Worm (Caenorhabditis elegans) whole organism, L2 larva: ENCODE results near the gene R10D12.8.

Source experiments
- F13H6.1 ChIP-seq: sonication (generic microtip); optimal IDR thresholded peaks from 2 replicates; lab custom pipeline; 2016; ENCODE audit warnings: missing genetic modification characterization, missing compliant biosample characterization
- R02D3.7 ChIP-seq: fragments of 150-350 bp; optimal IDR thresholded peaks from 2 replicates; lab custom pipeline; 2014; ENCODE audit warnings: missing biosample characterization, missing genetic modification characterization
- Y55F3AM.14 ChIP-seq: fragments of 200-800 bp; sonication (Bioruptor generic); optimal IDR thresholded peaks from 2 replicates; lab custom pipeline; 2018; ENCODE audit warnings: mild to moderate bottlenecking, missing genetic modification characterization, missing compliant biosample characterization
- ZK546.5 ChIP-seq: sonication (generic microtip); optimal IDR thresholded peaks from 2 replicates; lab custom pipeline; 2017; ENCODE audit warnings: missing biosample characterization, missing genetic modification characterization
- alr-1 ChIP-seq: fragments of 150-350 bp; optimal IDR thresholded peaks from 2 replicates; lab custom pipeline; 2014; ENCODE audit warnings: missing biosample characterization, missing genetic modification characterization
- aly-2 ChIP-seq: fragments of 150-350 bp; optimal IDR thresholded peaks from 2 replicates; lab custom pipeline; 2014; ENCODE audit warnings: missing biosample characterization, missing genetic modification characterization
- ama-1 ChIP-seq: fragments of 150-350 bp; optimal IDR thresholded peaks from 2 replicates; lab custom pipeline; 2018; ENCODE audit warnings: inconsistent platforms
- ceh-16 ChIP-seq: fragments of 150-350 bp; optimal IDR thresholded peaks from 2 replicates; lab custom pipeline; 2014; ENCODE audit warnings: missing biosample characterization, missing genetic modification characterization
- ceh-82 ChIP-seq: fragments of 150-350 bp; optimal IDR thresholded peaks from 2 replicates; lab custom pipeline; 2014; ENCODE audit warnings: missing biosample characterization, missing genetic modification characterization
- crh-2 ChIP-seq: sonication (generic microtip); optimal IDR thresholded peaks from 2 replicates; lab custom pipeline; 2017; ENCODE audit warnings: missing biosample characterization, missing genetic modification characterization
- egl-27 ChIP-seq: sonication (generic microtip); optimal IDR thresholded peaks from 3 replicates; lab custom pipeline; 2017; ENCODE audit warnings: missing biosample characterization, missing genetic modification reagents, missing genetic modification characterization
- elt-1 ChIP-seq: fragments of 150-350 bp; optimal IDR thresholded peaks from 2 replicates; lab custom pipeline; 2014; ENCODE audit warnings: missing biosample characterization, missing genetic modification characterization
- elt-3 ChIP-seq: sonication (generic microtip); optimal IDR thresholded peaks from 2 replicates; lab custom pipeline; 2017; ENCODE audit warnings: missing biosample characterization, missing genetic modification characterization
- fos-1 ChIP-seq: fragments of 150-350 bp; optimal IDR thresholded peaks from 2 replicates; lab custom pipeline; 2014; ENCODE audit warnings: missing biosample characterization, missing genetic modification characterization
- gmeb-1 ChIP-seq: fragments of 150-350 bp; optimal IDR thresholded peaks from 2 replicates; lab custom pipeline; 2014; ENCODE audit warnings: missing biosample characterization, missing genetic modification characterization
- lin-11 ChIP-seq: fragments of 150-350 bp; sonication (generic microtip); optimal IDR thresholded peaks from 2 replicates; lab custom pipeline; 2014; ENCODE audit warnings: missing biosample characterization, missing genetic modification characterization, inconsistent platforms, mixed read lengths
- lin-13 ChIP-seq: fragments of 150-350 bp; optimal IDR thresholded peaks from 2 replicates; lab custom pipeline; 2014; ENCODE audit warnings: missing biosample characterization, missing genetic modification reagents, missing genetic modification characterization
- lin-39 ChIP-seq: fragments of 150-350 bp; optimal IDR thresholded peaks from 2 replicates; lab custom pipeline; 2014; ENCODE audit warnings: missing biosample characterization, missing genetic modification reagents, missing genetic modification characterization
- lsy-2 ChIP-seq, 2 experiments: fragments of 150-350 bp in 1 of 2; sonication (generic microtip) in 1 of 2; optimal IDR thresholded peaks; 2 replicates each; lab custom pipeline; 2014 to 2017; ENCODE audit warnings: missing biosample characterization in 2 of 2, missing genetic modification characterization in 2 of 2
- mab-5 ChIP-seq: fragments of 150-350 bp; optimal IDR thresholded peaks from 2 replicates; lab custom pipeline; 2014; ENCODE audit warnings: missing biosample characterization, missing genetic modification characterization
- mbf-1 ChIP-seq: sonication (generic microtip); optimal IDR thresholded peaks from 2 replicates; lab custom pipeline; 2017; ENCODE audit warnings: missing biosample characterization, missing genetic modification characterization
- nhr-10 ChIP-seq: sonication (generic microtip); optimal IDR thresholded peaks from 2 replicates; lab custom pipeline; 2017; ENCODE audit warnings: missing biosample characterization, missing genetic modification characterization
- nhr-11 ChIP-seq: fragments of 150-350 bp; optimal IDR thresholded peaks from 2 replicates; lab custom pipeline; 2014; ENCODE audit warnings: missing biosample characterization, missing genetic modification characterization
- nhr-12 ChIP-seq: fragments of 150-350 bp; optimal IDR thresholded peaks from 2 replicates; lab custom pipeline; 2014; ENCODE audit warnings: missing biosample characterization, missing genetic modification characterization
- nhr-129 ChIP-seq: fragments of 150-350 bp; optimal IDR thresholded peaks from 2 replicates; lab custom pipeline; 2014; ENCODE audit warnings: missing biosample characterization, missing genetic modification characterization
- nhr-21 ChIP-seq: fragments of 150-350 bp; optimal IDR thresholded peaks from 2 replicates; lab custom pipeline; 2014; ENCODE audit warnings: missing biosample characterization, missing genetic modification characterization
- nhr-237 ChIP-seq: fragments of 150-350 bp; optimal IDR thresholded peaks from 2 replicates; lab custom pipeline; 2014; ENCODE audit warnings: missing biosample characterization, missing genetic modification characterization
- nhr-25 ChIP-seq: fragments of 150-350 bp; sonication (generic microtip); optimal IDR thresholded peaks from 3 replicates; lab custom pipeline; 2014; ENCODE audit warnings: missing biosample characterization, missing genetic modification characterization
- nhr-6 ChIP-seq: fragments of 150-350 bp; optimal IDR thresholded peaks from 2 replicates; lab custom pipeline; 2014; ENCODE audit warnings: missing biosample characterization, missing genetic modification characterization
- nhr-77 ChIP-seq: fragments of 150-350 bp; optimal IDR thresholded peaks from 2 replicates; lab custom pipeline; 2014; ENCODE audit warnings: missing biosample characterization, missing genetic modification characterization
- peb-1 ChIP-seq: fragments of 150-350 bp; optimal IDR thresholded peaks from 2 replicates; lab custom pipeline; 2014; ENCODE audit warnings: missing biosample characterization, missing genetic modification characterization
- sem-4 ChIP-seq: fragments of 150-350 bp; optimal IDR thresholded peaks from 2 replicates; lab custom pipeline; 2014; ENCODE audit warnings: missing biosample characterization, missing genetic modification reagents, missing genetic modification characterization
- skn-1 ChIP-seq: sonication (generic microtip); optimal IDR thresholded peaks from 2 replicates; lab custom pipeline; 2017; ENCODE audit warnings: missing biosample characterization, missing genetic modification characterization
- snpc-4 ChIP-seq: fragments of 150-350 bp; optimal IDR thresholded peaks from 2 replicates; lab custom pipeline; 2014; ENCODE audit warnings: missing biosample characterization, missing genetic modification characterization
- unc-39 ChIP-seq: fragments of 150-350 bp; optimal IDR thresholded peaks from 2 replicates; lab custom pipeline; 2014; ENCODE audit warnings: missing biosample characterization, missing genetic modification characterization
- unc-55 ChIP-seq: fragments of 150-350 bp; sonication (generic microtip); optimal IDR thresholded peaks from 3 replicates; lab custom pipeline; 2014; ENCODE audit warnings: missing biosample characterization, missing genetic modification reagents, missing genetic modification characterization
- unc-62 ChIP-seq: fragments of 150-350 bp; optimal IDR thresholded peaks from 2 replicates; lab custom pipeline; 2014; ENCODE audit warnings: missing biosample characterization, missing genetic modification reagents, missing genetic modification characterization
- zag-1 ChIP-seq: fragments of 150-350 bp; optimal IDR thresholded peaks from 2 replicates; lab custom pipeline; 2014; ENCODE audit warnings: missing biosample characterization, missing genetic modification characterization
- ztf-1 ChIP-seq: fragments of 200-800 bp; sonication (Bioruptor generic); conservative IDR thresholded peaks from 2 replicates; pipeline ENCODE4 v1.3.6; 2022; ENCODE audit warnings: missing genetic modification characterization, missing compliant biosample characterization
- ztf-11 ChIP-seq: sonication (generic microtip); optimal IDR thresholded peaks from 2 replicates; lab custom pipeline; 2017; ENCODE audit warnings: missing biosample characterization, missing genetic modification characterization
- ztf-4 ChIP-seq: fragments of 150-350 bp; optimal IDR thresholded peaks from 2 replicates; lab custom pipeline; 2014; ENCODE audit warnings: missing biosample characterization, missing genetic modification characterization

Gene R10D12.8

DNA sequence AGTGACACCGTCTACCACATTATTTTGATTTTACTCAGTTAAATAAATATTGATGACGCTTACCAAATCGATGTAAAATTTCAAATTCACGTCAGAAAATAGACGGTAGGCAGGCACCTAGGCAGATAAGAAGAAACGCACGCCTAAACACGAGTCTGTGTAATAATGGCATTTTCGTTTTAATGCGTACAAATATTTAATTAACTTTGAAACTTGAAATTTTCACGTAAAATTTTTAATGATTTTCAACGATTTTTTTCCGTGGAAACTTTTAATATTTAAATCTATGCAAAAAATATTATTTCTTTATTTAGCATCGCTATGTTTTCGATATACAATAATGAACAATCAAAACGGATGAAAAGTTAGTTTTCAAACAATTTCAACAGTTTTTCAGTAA, 21.9 kb downstream of the R10D12.8 start, which contains the start of gene C06B3.16:
C06B3.16 (plus strand) TSS at position 301 of the 400 bp plus-strand sequence.
- TF ChIP-seq peb-1 (tag; lab: Kevin White, UChicago) (no peak), aly-2 (no peak), lin-39 (tag; lab: Kevin White, UChicago) (no peak), snpc-4 (no peak), lin-11 (tag; lab: Kevin White, UChicago) (no peak), lin-13 (no peak), unc-39 (tag; lab: Kevin White, UChicago) (no peak), nhr-11 (tag; lab: Kevin White, UChicago) (no peak), ama-1 (lab: Kevin White, UChicago) (no peak), nhr-77 (tag; lab: Kevin White, UChicago) (no peak), elt-1 (tag; lab: Kevin White, UChicago) (no peak), mab-5 (tag; lab: Kevin White, UChicago) (no peak), unc-62 (GFP tag; lab: Kevin White, UChicago) (no peak)
- TF ChIP-seq, all 48 proteins: peak for 0

DNA sequence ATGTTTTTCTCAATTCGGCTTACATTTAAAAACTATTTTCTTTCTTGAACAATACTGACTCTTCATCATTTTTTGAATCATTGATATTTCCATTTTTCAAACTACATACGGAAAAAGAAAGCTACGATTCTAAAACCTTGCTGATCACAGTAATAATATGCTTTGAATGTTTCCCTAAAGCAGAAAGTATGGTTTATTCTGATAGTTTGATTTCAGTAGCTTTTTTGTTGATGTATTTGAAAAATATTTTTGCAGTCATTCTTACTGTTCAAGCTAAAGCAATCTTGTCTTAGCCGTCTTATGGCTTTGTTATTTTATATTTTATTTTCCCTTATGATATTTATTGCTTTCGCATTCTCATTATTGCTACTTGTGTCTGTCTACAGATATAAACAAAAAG, 23.6 kb downstream of the R10D12.8 start, which contains the start of gene srxa-13:
srxa-13 (plus strand) TSS at position 301 of the 400 bp plus-strand sequence.
- TF ChIP-seq elt-1 (tag; lab: Kevin White, UChicago) (no peak), nhr-21 (tag; lab: Kevin White, UChicago) (no peak), nhr-237 (tag; lab: Kevin White, UChicago) (no peak), skn-1 (tag; lab: Kevin White, UChicago) (no peak), elt-3 (tag; lab: Kevin White, UChicago) (no peak), nhr-10 (tag; lab: Kevin White, UChicago) (no peak), ceh-16 (no peak), nhr-129 (tag; lab: Kevin White, UChicago) (no peak), R02D3.7 (no peak), ceh-82 (tag; lab: Kevin White, UChicago) (no peak), nhr-25 (no peak), lsy-2 (tag; optimal IDR thresholded peaks at IDR 0.05; lab: Kevin White, UChicago) (no peak), gmeb-1 (tag; lab: Kevin White, UChicago) (no peak), egl-27 (tag; lab: Kevin White, UChicago) (no peak), unc-55 (no peak), peb-1 (tag; lab: Kevin White, UChicago) (no peak), ztf-11 (no peak)

DNA sequence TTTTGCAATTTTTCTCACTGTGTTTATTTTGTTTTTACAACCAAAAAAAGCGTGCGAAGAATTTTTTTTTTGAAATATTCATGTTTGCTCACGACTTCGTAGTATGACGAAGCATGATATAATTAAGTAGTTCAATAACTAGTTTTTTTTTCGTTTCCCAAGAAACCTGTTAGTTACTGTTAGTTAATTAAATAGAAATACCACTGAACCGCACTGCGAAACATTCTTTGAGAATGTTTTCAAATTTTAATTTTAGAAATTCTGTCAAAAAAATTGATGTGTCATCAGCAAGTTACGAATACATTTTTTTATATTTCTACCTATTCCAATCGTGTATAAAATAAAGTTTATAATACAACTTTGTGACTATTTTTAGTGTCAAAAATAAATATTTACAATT, 26.7 kb downstream of the R10D12.8 start, which contains the start of gene srxa-12:
srxa-12 (plus strand) TSS at position 301 of the 400 bp plus-strand sequence.
- TF ChIP-seq snpc-4, result no peak
- TF ChIP-seq egl-27 (tag; lab: Kevin White, UChicago), result no peak
- TF ChIP-seq nhr-10 (tag; lab: Kevin White, UChicago), result no peak
- TF ChIP-seq nhr-25, result no peak
- no peak for TF ChIP-seq aly-2
- TF ChIP-seq nhr-77 (tag; lab: Kevin White, UChicago), result no peak
- TF ChIP-seq zag-1 (tag; lab: Kevin White, UChicago), result no peak
- TF ChIP-seq lsy-2 (tag; optimal IDR thresholded peaks at IDR 0.05; lab: Kevin White, UChicago), result no peak
- no peak for TF ChIP-seq sem-4 (tag; lab: Kevin White, UChicago)
- TF ChIP-seq nhr-21 (tag; lab: Kevin White, UChicago), result no peak
- TF ChIP-seq nhr-6 (tag; lab: Kevin White, UChicago), result no peak
- TF ChIP-seq F13H6.1 (tag; lab: Kevin White, UChicago), result no peak
- TF ChIP-seq gmeb-1 (tag; lab: Kevin White, UChicago), result no peak
- TF ChIP-seq Y55F3AM.14, result no peak
- TF ChIP-seq alr-1 (tag; lab: Kevin White, UChicago), result no peak

DNA sequence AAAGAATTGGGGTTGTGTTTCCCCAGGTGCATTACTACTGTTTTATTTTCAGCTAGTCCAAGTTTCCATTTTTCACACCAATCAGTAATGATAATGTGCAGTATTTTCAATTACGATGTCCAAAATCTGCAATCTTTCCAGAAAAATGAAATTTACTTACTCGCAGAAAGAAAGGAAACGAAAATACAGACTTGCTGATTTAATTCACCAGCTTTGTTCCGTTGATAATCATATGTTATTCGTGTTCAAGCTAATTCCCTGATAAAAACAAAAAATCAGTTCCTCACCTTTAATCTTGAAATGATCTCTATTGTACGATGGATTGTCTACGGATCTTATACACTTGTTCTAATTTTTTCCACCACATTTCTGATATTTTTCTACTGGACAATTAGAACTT, 29.2 kb downstream of the R10D12.8 start, which contains the start of gene srxa-11:
srxa-11 (plus strand) TSS at position 301 of the 400 bp plus-strand sequence.
- TF ChIP-seq lin-11 (tag; lab: Kevin White, UChicago) (no peak), unc-39 (tag; lab: Kevin White, UChicago) (no peak), ZK546.5 (tag; lab: Kevin White, UChicago) (no peak), alr-1 (tag; lab: Kevin White, UChicago) (no peak), ceh-16 (no peak), fos-1 (tag; lab: Kevin White, UChicago) (no peak), nhr-12 (no peak), ztf-1 (GFP tag; lab: Robert Waterston, UW) (no peak), nhr-25 (no peak), aly-2 (no peak), elt-1 (tag; lab: Kevin White, UChicago) (no peak), Y55F3AM.14 (no peak), skn-1 (tag; lab: Kevin White, UChicago) (no peak), ztf-4 (no peak), mbf-1 (tag; lab: Kevin White, UChicago) (no peak), crh-2 (no peak), peb-1 (tag; lab: Kevin White, UChicago) (no peak)
